Worm (Caenorhabditis elegans): ENCODE measurements around the gene str-30.

The str-30 gene

ce11 chrV:3773618-3774017 is 48.7 kb downstream of the str-30 start:
- TF ChIP-seq ztf-11 (tag; optimal IDR thresholded peaks at IDR 0.05) (no peak), blmp-1 (tag; optimal IDR thresholded peaks at IDR 0.05; ENCODE audit: insufficient read depth) (no peak), ceh-82 (tag; optimal IDR thresholded peaks at IDR 0.05) (no peak), nhr-77 (tag; optimal IDR thresholded peaks at IDR 0.05) (no peak), elt-1 (tag; optimal IDR thresholded peaks at IDR 0.05) (no peak), sma-3 (GFP tag; optimal IDR thresholded peaks at IDR 0.05) (no peak), mdl-1 (tag; optimal IDR thresholded peaks at IDR 0.05) (no peak), zag-1 (tag; optimal IDR thresholded peaks at IDR 0.05) (no peak), crh-2 (tag; optimal IDR thresholded peaks at IDR 0.05) (no peak), ztf-4 (tag; optimal IDR thresholded peaks at IDR 0.05) (no peak), egl-27 (tag; optimal IDR thresholded peaks at IDR 0.05) (no peak), sma-9 (GFP tag; optimal IDR thresholded peaks at IDR 0.05) (no peak), sma-9 (tag; optimal IDR thresholded peaks at IDR 0.05) (no peak), aly-2 (tag; optimal IDR thresholded peaks at IDR 0.05) (no peak)

ce11 chrV:3774653-3775052 is 49.8 kb downstream of the str-30 start:
- no peak for TF ChIP-seq snpc-4 (tag; optimal IDR thresholded peaks at IDR 0.05)
- TF ChIP-seq blmp-1 (tag; optimal IDR thresholded peaks at IDR 0.05; ENCODE audit: insufficient read depth) = no peak
- TF ChIP-seq skn-1 (tag; optimal IDR thresholded peaks at IDR 0.05) = no peak
- TF ChIP-seq F13H6.1 (tag; optimal IDR thresholded peaks at IDR 0.05) = no peak

ce11 chrV:3776086-3776589 is 51.3 kb downstream of the str-30 start, which contains the start of gene cysl-3:
Gene cysl-3 (minus strand): TSS chrV:3776136.
- no peak for TF ChIP-seq ZK546.5 (tag; optimal IDR thresholded peaks at IDR 0.05)
- TF ChIP-seq nhr-77 (tag; optimal IDR thresholded peaks at IDR 0.05) = no peak
- TF ChIP-seq blmp-1 (tag; optimal IDR thresholded peaks at IDR 0.05; ENCODE audit: insufficient read depth) = no peak
- no peak for TF ChIP-seq sma-3 (GFP tag; optimal IDR thresholded peaks at IDR 0.05)
- no peak for TF ChIP-seq gmeb-1 (tag; optimal IDR thresholded peaks at IDR 0.05)
- TF ChIP-seq ztf-11 (tag; optimal IDR thresholded peaks at IDR 0.05) = no peak
- TF ChIP-seq mdl-1 (tag; optimal IDR thresholded peaks at IDR 0.05) = no peak
- no peak for TF ChIP-seq unc-62 (GFP tag; optimal IDR thresholded peaks at IDR 0.05)
